Fruit fly (Drosophila melanogaster) whole organism, pupa: Measurements from ENCODE around the gene Dlic.

Source experiments
- CG10348 ChIP-seq: fragments of 200-800 bp; sonication (Bioruptor generic); IDR thresholded peaks from 2 replicates; pipeline ENCODE4 v1.3.6; 2022; ENCODE audit warnings: missing biosample characterization, missing genetic modification characterization
- CG12605 ChIP-seq: fragments of 200-800 bp; sonication (Bioruptor generic); IDR thresholded peaks from 2 replicates; pipeline ENCODE4 v1.3.6; 2022; ENCODE audit warnings: missing biosample characterization, missing genetic modification characterization
- CG13204 ChIP-seq: fragments of 200-800 bp; sonication (Bioruptor generic); optimal IDR thresholded peaks from 2 replicates; lab custom pipeline; 2018; ENCODE audit warnings: missing biosample characterization, mild to moderate bottlenecking, missing genetic modification characterization, moderate library complexity
- CG14655 ChIP-seq: fragments of 200-800 bp; sonication (Bioruptor generic); optimal IDR thresholded peaks from 3 replicates; lab custom pipeline; 2017; ENCODE audit warnings: mild to moderate bottlenecking, missing biosample characterization, missing genetic modification reagents, missing genetic modification characterization
- CG15710 ChIP-seq: fragments of 200-800 bp; sonication (Bioruptor generic); optimal IDR thresholded peaks from 2 replicates; lab custom pipeline; 2018; ENCODE audit warnings: missing biosample characterization, mild to moderate bottlenecking, missing genetic modification characterization, moderate library complexity
- CG17806 ChIP-seq: fragments of 200-800 bp; sonication (Bioruptor generic); optimal IDR thresholded peaks from 2 replicates; lab custom pipeline; 2018; ENCODE audit warnings: missing biosample characterization, mild to moderate bottlenecking, missing genetic modification characterization, moderate library complexity
- CG32121 ChIP-seq: fragments of 200-800 bp; sonication (Bioruptor generic); IDR thresholded peaks from 2 replicates; pipeline ENCODE4 v1.3.6; 2022; ENCODE audit warnings: missing biosample characterization, missing genetic modification characterization
- CG34367 ChIP-seq: fragments of 200-800 bp; sonication (Bioruptor generic); optimal IDR thresholded peaks from 2 replicates; lab custom pipeline; 2018; ENCODE audit warnings: missing biosample characterization, mild to moderate bottlenecking, missing genetic modification characterization
- CG4496 ChIP-seq: fragments of 200-800 bp; sonication (Bioruptor generic); IDR thresholded peaks from 3 replicates; pipeline ENCODE4 v1.3.6; 2022; ENCODE audit warnings: missing biosample characterization, missing genetic modification characterization
- CG8159 ChIP-seq: fragments of 200-800 bp; sonication (Bioruptor generic); optimal IDR thresholded peaks from 3 replicates; lab custom pipeline; 2018; ENCODE audit warnings: missing biosample characterization, mild to moderate bottlenecking, missing genetic modification characterization, moderate library complexity
- CG8301 ChIP-seq: fragments of 200-800 bp; sonication (Bioruptor generic); optimal IDR thresholded peaks from 2 replicates; lab custom pipeline; 2018; ENCODE audit warnings: missing biosample characterization, mild to moderate bottlenecking, missing genetic modification characterization
- CG9948 ChIP-seq: fragments of 200-800 bp; sonication (Bioruptor generic); optimal IDR thresholded peaks from 2 replicates; lab custom pipeline; 2018; ENCODE audit warnings: missing biosample characterization, mild to moderate bottlenecking, missing genetic modification characterization, moderate library complexity
- D1 ChIP-seq: fragments of 200-800 bp; sonication (Bioruptor generic); optimal IDR thresholded peaks from 2 replicates; lab custom pipeline; 2018; ENCODE audit warnings: missing biosample characterization, mild to moderate bottlenecking, missing genetic modification characterization, moderate library complexity
- EcR ChIP-seq: fragments of 200-800 bp; sonication (Bioruptor generic); optimal IDR thresholded peaks from 3 replicates; lab custom pipeline; 2019; ENCODE audit warnings: missing biosample characterization, missing genetic modification characterization, mild to moderate bottlenecking, moderate library complexity, missing genetic modification reagents
- Ets98B ChIP-seq: fragments of 200-800 bp; sonication (Bioruptor generic); IDR thresholded peaks from 2 replicates; pipeline ENCODE4 v1.3.6; 2022; ENCODE audit warnings: missing biosample characterization, missing genetic modification characterization
- Pif1A ChIP-seq: fragments of 200-800 bp; sonication (Bioruptor generic); optimal IDR thresholded peaks from 3 replicates; lab custom pipeline; 2016; ENCODE audit warnings: missing biosample characterization, missing genetic modification characterization
- Pif1B ChIP-seq: fragments of 200-800 bp; sonication (Bioruptor generic); optimal IDR thresholded peaks from 3 replicates; lab custom pipeline; 2016; ENCODE audit warnings: missing biosample characterization, missing genetic modification characterization
- Snoo ChIP-seq: fragments of 200-800 bp; sonication (Bioruptor generic); optimal IDR thresholded peaks from 3 replicates; lab custom pipeline; 2017; ENCODE audit warnings: missing biosample characterization, mild to moderate bottlenecking, missing genetic modification characterization, inconsistent platforms
- fd96Ca ChIP-seq: fragments of 200-800 bp; sonication (Bioruptor generic); IDR thresholded peaks from 3 replicates; pipeline ENCODE4 v1.3.6; 2022; ENCODE audit warnings: missing biosample characterization, missing genetic modification characterization
- gl ChIP-seq: fragments of 200-800 bp; sonication (Bioruptor generic); optimal IDR thresholded peaks from 2 replicates; lab custom pipeline; 2018; ENCODE audit warnings: missing biosample characterization, mild to moderate bottlenecking, missing genetic modification characterization
- rn ChIP-seq: fragments of 200-800 bp; sonication (Bioruptor generic); IDR thresholded peaks from 2 replicates; pipeline ENCODE4 v1.3.6; 2022; ENCODE audit warnings: missing biosample characterization, missing genetic modification characterization

The Dlic gene

DNA sequence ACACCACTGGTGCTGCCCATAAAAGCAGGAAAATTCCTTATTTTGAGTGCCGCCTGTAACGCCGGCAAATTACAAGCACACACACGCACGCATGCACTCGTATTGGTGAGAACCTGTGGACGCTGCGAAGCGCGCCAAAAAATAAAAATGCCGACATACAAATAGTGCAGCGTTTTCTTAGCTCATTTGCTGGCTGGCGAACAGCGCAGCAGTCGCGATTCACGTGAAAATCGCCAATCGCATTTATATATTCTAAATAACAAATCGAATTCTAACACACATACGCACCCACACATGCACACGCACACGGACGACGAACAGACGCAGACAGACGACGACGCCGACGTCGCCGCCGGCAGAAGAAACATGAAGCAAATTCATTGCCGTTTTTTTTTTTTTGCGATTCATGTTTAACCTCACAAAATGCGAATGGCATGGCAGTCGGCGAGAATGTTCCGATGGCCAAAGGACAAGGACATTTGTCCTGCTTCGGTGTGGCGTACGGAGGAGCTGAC, 6.6 kb upstream of the Dlic start:
- TF ChIP-seq CG15710 (tag; lab: Kevin White, UChicago) = no peak
- TF ChIP-seq CG9948 = no peak
- no peak for TF ChIP-seq D1 (tag; lab: Kevin White, UChicago)
- no peak for TF ChIP-seq CG8301 (tag; lab: Kevin White, UChicago)
- peak; percentile 7 for TF ChIP-seq CG8159 (tag; lab: Kevin White, UChicago)
- TF ChIP-seq fd96Ca (GFP tag; lab: Robert Waterston, UW) = no peak; the same call in 2 of the 3 replicates
- TF ChIP-seq CG4496 (GFP tag; lab: Robert Waterston, UW) = no peak
- TF ChIP-seq CG13204 (GFP tag; lab: Kevin White, UChicago) = no peak
- no peak for TF ChIP-seq CG34367 (tag; lab: Kevin White, UChicago)
- TF ChIP-seq CG14655 (GFP tag; lab: Kevin White, UChicago) = no peak
- no peak for TF ChIP-seq gl (tag; lab: Kevin White, UChicago)
- no peak for TF ChIP-seq Pif1B (GFP tag; lab: Kevin White, UChicago)
- no peak for TF ChIP-seq EcR (GFP tag; lab: Kevin White, UChicago)
- no peak for TF ChIP-seq CG17806 (tag; lab: Kevin White, UChicago)
- TF ChIP-seq Pif1A (GFP tag; lab: Kevin White, UChicago) = no peak
- TF ChIP-seq CG10348 = no peak
- no peak for TF ChIP-seq CG32121 (GFP tag; lab: Robert Waterston, UW)
- TF ChIP-seq Ets98B = peak; percentile 4; the same call in 1 of the 2 replicates
- peak; percentile 34; the same call in 1 of the 2 replicates for TF ChIP-seq CG12605 (GFP tag; lab: Robert Waterston, UW)
- no peak for TF ChIP-seq Snoo (tag; lab: Kevin White, UChicago)
- TF ChIP-seq rn (GFP tag; lab: Robert Waterston, UW) = no peak

dm6 chrX:11148272-11148835, 5.9 kb upstream of the Dlic start, which contains the start of gene Ran:
TSS of gene Ran (minus strand) at chrX:11148716.
- no peak for TF ChIP-seq fd96Ca (GFP tag; lab: Robert Waterston, UW)
- no peak for TF ChIP-seq CG4496 (GFP tag; lab: Robert Waterston, UW)
- no peak for TF ChIP-seq gl (tag; lab: Kevin White, UChicago)
- TF ChIP-seq Snoo (tag; lab: Kevin White, UChicago) = no peak
- no peak for TF ChIP-seq CG9948

dm6 chrX:11149201-11149600, 5.0 kb upstream of the Dlic start, which contains the start of gene Lint-1:
TSS of gene Lint-1 (plus strand) at chrX:11149323.
- TF ChIP-seq CG13204 (GFP tag; lab: Kevin White, UChicago) = no peak
- TF ChIP-seq CG10348 = no peak
- no peak for TF ChIP-seq Snoo (tag; lab: Kevin White, UChicago)
- peak; percentile 4 for TF ChIP-seq CG8159 (tag; lab: Kevin White, UChicago)
- TF ChIP-seq CG9948 = no peak
- peak; percentile 52; the same call in 1 of the 3 replicates for TF ChIP-seq CG4496 (GFP tag; lab: Robert Waterston, UW)
- TF ChIP-seq Ets98B = no peak
- TF ChIP-seq CG15710 (tag; lab: Kevin White, UChicago) = no peak
- TF ChIP-seq CG12605 (GFP tag; lab: Robert Waterston, UW) = no peak
- TF ChIP-seq CG17806 (tag; lab: Kevin White, UChicago) = no peak
- no peak for TF ChIP-seq Pif1A (GFP tag; lab: Kevin White, UChicago)
- TF ChIP-seq CG8301 (tag; lab: Kevin White, UChicago) = no peak
- TF ChIP-seq gl (tag; lab: Kevin White, UChicago) = no peak
- TF ChIP-seq D1 (tag; lab: Kevin White, UChicago) = no peak
- TF ChIP-seq CG14655 (GFP tag; lab: Kevin White, UChicago) = no peak
- 0 out of 3 replicates have a peak, but pooled peaks have one; percentile 37 for TF ChIP-seq fd96Ca (GFP tag; lab: Robert Waterston, UW)
- TF ChIP-seq rn (GFP tag; lab: Robert Waterston, UW) = no peak
- no peak for TF ChIP-seq CG34367 (tag; lab: Kevin White, UChicago)
- TF ChIP-seq EcR (GFP tag; lab: Kevin White, UChicago) = no peak
- 0 out of 2 replicates have a peak, but pooled peaks have one; percentile 33 for TF ChIP-seq CG32121 (GFP tag; lab: Robert Waterston, UW)
- TF ChIP-seq Pif1B (GFP tag; lab: Kevin White, UChicago) = no peak
- TF ChIP-seq, all 21 proteins: peak for 4

dm6 chrX:11153413-11153812, 808 bp upstream of the Dlic start:
- TF ChIP-seq CG17806 (tag; lab: Kevin White, UChicago) (no peak), EcR (GFP tag; lab: Kevin White, UChicago) (peak; percentile 16)

DNA sequence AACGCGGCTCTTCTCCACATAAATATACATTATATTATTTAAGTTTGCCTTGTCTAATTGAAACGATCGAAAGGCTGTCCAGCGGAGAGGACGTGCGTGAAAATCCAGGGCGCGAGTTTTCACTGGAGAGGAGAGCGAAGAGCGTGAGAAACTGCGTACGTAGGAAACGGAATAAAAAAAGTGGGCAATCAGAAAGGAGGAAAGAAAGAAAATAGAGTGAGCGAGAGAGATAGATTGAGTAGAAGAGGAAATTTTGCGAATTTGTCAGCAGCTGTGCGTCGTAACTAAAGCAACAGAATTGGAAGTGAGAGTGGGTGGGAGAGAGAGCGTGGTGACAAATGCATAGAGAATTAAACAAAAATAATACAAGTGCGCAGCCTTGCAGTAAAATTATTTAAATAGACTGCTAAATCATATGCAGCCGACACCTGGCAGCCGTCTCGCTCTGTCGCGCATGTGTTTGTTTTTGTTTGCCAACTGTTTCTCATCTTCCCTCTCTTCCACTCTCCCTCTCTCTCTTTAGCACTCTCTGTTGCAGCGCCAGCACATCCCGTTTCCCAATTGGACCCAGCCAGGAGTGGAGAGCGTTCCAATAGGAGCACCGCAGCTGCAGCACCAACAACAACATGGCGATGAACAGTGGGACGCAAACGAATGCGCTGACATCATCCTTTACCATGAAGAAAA, 433 bp downstream of the Dlic start:
- TF ChIP-seq CG15710 (tag; lab: Kevin White, UChicago) (no peak), Ets98B (no peak; the same call in 1 of the 2 replicates), CG14655 (GFP tag; lab: Kevin White, UChicago) (peak; percentile 4), Pif1B (GFP tag; lab: Kevin White, UChicago) (peak; percentile 7), CG8301 (tag; lab: Kevin White, UChicago) (no peak), CG13204 (GFP tag; lab: Kevin White, UChicago) (peak; percentile 45), CG9948 (no peak), CG17806 (tag; lab: Kevin White, UChicago) (no peak), CG4496 (GFP tag; lab: Robert Waterston, UW) (peak; percentile 46; the same call in 1 of the 3 replicates), Snoo (tag; lab: Kevin White, UChicago) (no peak), CG12605 (GFP tag; lab: Robert Waterston, UW) (0 out of 2 replicates have a peak, but pooled peaks have one; percentile 11), fd96Ca (GFP tag; lab: Robert Waterston, UW) (peak; percentile 25; the same call in 1 of the 3 replicates)
